Worm (Caenorhabditis elegans) whole organism, late embryonic: ENCODE results near the gene Y48C3A.5.

Experiments used
- C38D4.7 ChIP-seq: fragments of 200-800 bp; sonication (Bioruptor generic); optimal IDR thresholded peaks from 2 replicates; lab custom pipeline; 2018; ENCODE audit warnings: mild to moderate bottlenecking, missing genetic modification characterization, moderate library complexity, missing compliant biosample characterization
- ceh-14 ChIP-seq: sonication (generic microtip); optimal IDR thresholded peaks from 2 replicates; lab custom pipeline; 2016; ENCODE audit warnings: missing genotype, missing genetic modification characterization, missing compliant biosample characterization
- ceh-18 ChIP-seq: sonication (generic microtip); optimal IDR thresholded peaks from 2 replicates; lab custom pipeline; 2016; ENCODE audit warnings: missing genetic modification characterization, missing compliant biosample characterization
- fax-1 ChIP-seq: sonication (generic microtip); optimal IDR thresholded peaks from 2 replicates; lab custom pipeline; 2016; ENCODE audit warnings: missing genotype, missing genetic modification characterization, missing compliant biosample characterization
- lin-11 ChIP-seq: fragments of 200-800 bp; sonication (Bioruptor generic); optimal IDR thresholded peaks from 2 replicates; lab custom pipeline; 2018; ENCODE audit warnings: mild to moderate bottlenecking, missing genetic modification characterization, missing compliant biosample characterization
- madf-2 ChIP-seq: sonication (generic microtip); optimal IDR thresholded peaks from 2 replicates; lab custom pipeline; 2017; ENCODE audit warnings: missing genetic modification characterization, missing compliant biosample characterization
- rnt-1 ChIP-seq: sonication (generic microtip); optimal IDR thresholded peaks from 2 replicates; lab custom pipeline; 2016; ENCODE audit warnings: missing genetic modification characterization, missing compliant biosample characterization

ce11 chrII:13326478-13326877, 55.6 kb downstream of the Y48C3A.5 start:
- no peak for TF ChIP-seq C38D4.7
- no peak for TF ChIP-seq ceh-14
- TF ChIP-seq ceh-18 (tag; lab: Kevin White, UChicago): no peak
- TF ChIP-seq rnt-1: no peak
- no peak for TF ChIP-seq fax-1 (tag; lab: Kevin White, UChicago)
- TF ChIP-seq lin-11 (tag; lab: Kevin White, UChicago): no peak
- no peak for TF ChIP-seq madf-2 (tag; lab: Kevin White, UChicago)
